Worm (Caenorhabditis elegans): ENCODE data around the gene K02D10.3.
A peak's percentile ranks its signal among the peaks of the same experiment; 100 is the strongest.

The K02D10.3 gene

ce11 chrIII:8782744-8783143 lies 11.0 kb upstream of the K02D10.3 start (continued):
- TF ChIP-seq F16B12.6 (tag; optimal IDR thresholded peaks at IDR 0.05) (no peak), nhr-12 (tag; optimal IDR thresholded peaks at IDR 0.05) (no peak), lin-15B (tag; optimal IDR thresholded peaks at IDR 0.05) (no peak), C04F5.9 (tag; optimal IDR thresholded peaks at IDR 0.05) (no peak), efl-3 (GFP tag; optimal IDR thresholded peaks at IDR 0.05) (no peak), hlh-4 (tag; optimal IDR thresholded peaks at IDR 0.05) (no peak), fkh-8 (tag; optimal IDR thresholded peaks at IDR 0.05) (no peak), C16A3.4 (tag; optimal IDR thresholded peaks at IDR 0.05) (no peak), aly-2 (tag; optimal IDR thresholded peaks at IDR 0.05) (no peak), pax-3 (tag; optimal IDR thresholded peaks at IDR 0.05) (no peak), lin-35 (GFP tag; optimal IDR thresholded peaks at IDR 0.05) (peak in 1 of 2 experiments; percentile 65), tlp-1 (tag; optimal IDR thresholded peaks at IDR 0.05) (no peak), tbx-2 (tag; optimal IDR thresholded peaks at IDR 0.05) (no peak), ceh-63 (GFP tag; optimal IDR thresholded peaks at IDR 0.05) (no peak), nhr-77 (tag; optimal IDR thresholded peaks at IDR 0.05) (no peak), vab-15 (tag; optimal IDR thresholded peaks at IDR 0.05) (no peak), snpc-4 (tag; optimal IDR thresholded peaks at IDR 0.05) (no peak), ceh-82 (tag; optimal IDR thresholded peaks at IDR 0.05) (no peak), irx-1 (tag; optimal IDR thresholded peaks at IDR 0.05) (no peak), fos-1 (tag; optimal IDR thresholded peaks at IDR 0.05) (no peak), nhr-84 (tag; optimal IDR thresholded peaks at IDR 0.05) (no peak), unc-130 (tag; optimal IDR thresholded peaks at IDR 0.05) (peak; percentile 50), nhr-85 (tag) (peak; percentile 56), ztf-11 (tag; optimal IDR thresholded peaks at IDR 0.05) (no peak), nhr-90 (tag; optimal IDR thresholded peaks at IDR 0.05; ENCODE audit: poor library complexity) (peak; percentile 2), aha-1 (tag; optimal IDR thresholded peaks at IDR 0.05) (no peak), mep-1 (tag; optimal IDR thresholded peaks at IDR 0.05) (no peak), elt-2 (tag; optimal IDR thresholded peaks at IDR 0.05) (peak; percentile 29), unc-98 (GFP tag; IDR thresholded peaks at IDR 0.05) (no peak), nhr-20 (tag; optimal IDR thresholded peaks at IDR 0.05) (peak; percentile 68), C34B4.2 (tag; optimal IDR thresholded peaks at IDR 0.05) (no peak), blmp-1 (tag; optimal IDR thresholded peaks at IDR 0.05) (peak; percentile 10), egl-27 (tag; optimal IDR thresholded peaks at IDR 0.05) (no peak), xbp-1 (tag; optimal IDR thresholded peaks at IDR 0.05) (no peak), grh-1 (GFP tag; IDR thresholded peaks at IDR 0.05) (no peak), sptf-1 (tag; optimal IDR thresholded peaks at IDR 0.05) (no peak), pqm-1 (tag; optimal IDR thresholded peaks at IDR 0.05) (no peak), rnt-1 (tag; optimal IDR thresholded peaks at IDR 0.05) (no peak), nhr-47 (tag; optimal IDR thresholded peaks at IDR 0.05) (no peak), fkh-4 (tag; optimal IDR thresholded peaks at IDR 0.05; ENCODE audit: borderline replicate concordance) (no peak), nhr-28 (tag; optimal IDR thresholded peaks at IDR 0.05) (no peak)

ce11 chrIII:8782080-8782479 lies 10.3 kb upstream of the K02D10.3 start:
- no peak for TF ChIP-seq fos-1 (tag; optimal IDR thresholded peaks at IDR 0.05)
- no peak for TF ChIP-seq ztf-4 (tag; optimal IDR thresholded peaks at IDR 0.05)
- peak; percentile 24 for TF ChIP-seq fkh-8 (tag; optimal IDR thresholded peaks at IDR 0.05)
- peak; percentile 16 for TF ChIP-seq skn-1 (tag; optimal IDR thresholded peaks at IDR 0.05)
- no peak for TF ChIP-seq egl-13 (tag; optimal IDR thresholded peaks at IDR 0.05)
- TF ChIP-seq fkh-10 (GFP tag; optimal IDR thresholded peaks at IDR 0.05): peak; percentile 67
- no peak for TF ChIP-seq rnt-1 (tag; optimal IDR thresholded peaks at IDR 0.05)
- TF ChIP-seq lin-14 (GFP tag; optimal IDR thresholded peaks at IDR 0.05): peak; percentile 86
- TF ChIP-seq nhr-71 (tag; optimal IDR thresholded peaks at IDR 0.05): peak; percentile 39
- TF ChIP-seq lsy-2 (tag; optimal IDR thresholded peaks at IDR 0.05): peak; percentile 12 to 31
- peak; percentile 3 for TF ChIP-seq mep-1 (tag; optimal IDR thresholded peaks at IDR 0.05)
- no peak for TF ChIP-seq efl-1 (optimal IDR thresholded peaks at IDR 0.05)
- TF ChIP-seq efl-1 (GFP tag; optimal IDR thresholded peaks at IDR 0.05 in 1 of 2): peak; percentile 2 to 3
- TF ChIP-seq mef-2 (tag; optimal IDR thresholded peaks at IDR 0.05): peak; percentile 31
- TF ChIP-seq nhr-90 (tag; optimal IDR thresholded peaks at IDR 0.05; ENCODE audit: poor library complexity): no peak
- TF ChIP-seq hlh-4 (tag; optimal IDR thresholded peaks at IDR 0.05): no peak
- TF ChIP-seq nhr-76 (tag; optimal IDR thresholded peaks at IDR 0.05): no peak
- peak; percentile 14 for TF ChIP-seq dsc-1 (tag; optimal IDR thresholded peaks at IDR 0.05)
